Worm (Caenorhabditis elegans) whole organism, L1 larva: ENCODE data around the gene mrpl-28.

Experiments
- C04F5.9 ChIP-seq: sonication (generic microtip); optimal IDR thresholded peaks from 2 replicates; lab custom pipeline; 2016; ENCODE audit warnings: missing genetic modification characterization, missing compliant biosample characterization
- C34B4.2 ChIP-seq: sonication (generic microtip); optimal IDR thresholded peaks from 2 replicates; lab custom pipeline; 2017; ENCODE audit warnings: mild to moderate bottlenecking, missing genetic modification characterization, missing compliant biosample characterization
- aha-1 ChIP-seq: fragments of 150-350 bp; optimal IDR thresholded peaks from 2 replicates; lab custom pipeline; 2014; ENCODE audit warnings: missing biosample characterization, missing genetic modification characterization
- alr-1 ChIP-seq: fragments of 200-800 bp; sonication (Bioruptor generic); optimal IDR thresholded peaks from 2 replicates; lab custom pipeline; 2018; ENCODE audit warnings: borderline replicate concordance, mild to moderate bottlenecking, missing genetic modification characterization, missing compliant biosample characterization
- aly-2 ChIP-seq: fragments of 150-350 bp; optimal IDR thresholded peaks from 2 replicates; lab custom pipeline; 2014; ENCODE audit warnings: missing biosample characterization, missing genetic modification characterization
- ceh-63 ChIP-seq: fragments of 200-800 bp; sonication (Bioruptor generic); optimal IDR thresholded peaks from 2 replicates; lab custom pipeline; 2018; ENCODE audit warnings: mild to moderate bottlenecking, missing genetic modification characterization, missing compliant biosample characterization
- ceh-82 ChIP-seq, 3 experiments: fragments of 150-350 bp in 1 of 3; sonication (generic microtip) in 2 of 3; optimal IDR thresholded peaks; 2 replicates each; lab custom pipeline; 2014 to 2017; ENCODE audit warnings: missing biosample characterization in 3 of 3, missing genetic modification characterization in 3 of 3
- ceh-88 ChIP-seq: fragments of 200-800 bp; sonication (Bioruptor generic); IDR thresholded peaks from 2 replicates; pipeline ENCODE4 v1.3.6; 2022; ENCODE audit warnings: missing genetic modification characterization, missing compliant biosample characterization
- ceh-90 ChIP-seq: sonication (generic microtip); optimal IDR thresholded peaks from 2 replicates; lab custom pipeline; 2016; ENCODE audit warnings: missing genetic modification characterization, missing compliant biosample characterization
- ces-1 ChIP-seq: fragments of 150-350 bp; optimal IDR thresholded peaks from 2 replicates; lab custom pipeline; 2014; ENCODE audit warnings: missing biosample characterization, missing genetic modification reagents, missing genetic modification characterization
- dpl-1 ChIP-seq, 3 experiments: fragments of 150-350 bp in 2 of 3; sonication (generic microtip) in 1 of 3; optimal IDR thresholded peaks; 2 replicates each; lab custom pipeline; 2014 to 2017; ENCODE audit warnings: missing biosample characterization in 3 of 3, missing genetic modification characterization in 3 of 3, missing genetic modification reagents in 3 of 3
- dsc-1 ChIP-seq: sonication (generic microtip); optimal IDR thresholded peaks from 2 replicates; lab custom pipeline; 2016; ENCODE audit warnings: mild to moderate bottlenecking, missing genetic modification characterization, missing compliant biosample characterization
- efl-3 ChIP-seq: fragments of 200-800 bp; sonication (Bioruptor generic); optimal IDR thresholded peaks from 2 replicates; lab custom pipeline; 2018; ENCODE audit warnings: mild to moderate bottlenecking, missing genetic modification characterization, missing compliant biosample characterization
- egl-13 ChIP-seq: sonication (generic microtip); optimal IDR thresholded peaks from 2 replicates; lab custom pipeline; 2016; ENCODE audit warnings: missing genotype, missing genetic modification reagents, missing genetic modification characterization, missing compliant biosample characterization
- egl-27 ChIP-seq, 2 experiments: fragments of 150-350 bp in 1 of 2; sonication (generic microtip); optimal IDR thresholded peaks; 3 replicates each; lab custom pipeline; 2017 to 2018; ENCODE audit warnings: missing biosample characterization in 2 of 2, missing genetic modification characterization in 2 of 2, missing genetic modification reagents in 2 of 2
- elt-2 ChIP-seq: sonication (generic microtip); optimal IDR thresholded peaks from 2 replicates; lab custom pipeline; 2016; ENCODE audit warnings: missing genetic modification characterization, mild to moderate bottlenecking, inconsistent platforms, missing compliant biosample characterization, missing genetic modification reagents
- elt-3 ChIP-seq, 6 experiments: fragments of 150-350 bp in 1 of 6; sonication (generic microtip); optimal IDR thresholded peaks; 2 replicates each; lab custom pipeline; 2017 to 2018; ENCODE audit warnings: missing biosample characterization in 6 of 6, missing genetic modification characterization in 6 of 6, inconsistent platforms in 1 of 6
- ets-5 ChIP-seq: fragments of 200-800 bp; sonication (Bioruptor generic); IDR thresholded peaks from 2 replicates; pipeline ENCODE4 v1.3.6; 2022; ENCODE audit warnings: missing genetic modification characterization, missing compliant biosample characterization
- fkh-10 ChIP-seq: sonication (generic microtip); optimal IDR thresholded peaks from 2 replicates; lab custom pipeline; 2017; ENCODE audit warnings: missing biosample characterization, missing genetic modification reagents, missing genetic modification characterization
- fkh-8 ChIP-seq: sonication (generic microtip); optimal IDR thresholded peaks from 2 replicates; lab custom pipeline; 2016; ENCODE audit warnings: mild to moderate bottlenecking, missing genetic modification characterization, missing compliant biosample characterization
- fos-1 ChIP-seq: fragments of 150-350 bp; optimal IDR thresholded peaks from 2 replicates; lab custom pipeline; 2014; ENCODE audit warnings: missing biosample characterization, missing genetic modification characterization
- hpl-2 ChIP-seq: fragments of 150-350 bp; optimal IDR thresholded peaks from 2 replicates; lab custom pipeline; 2014; ENCODE audit warnings: missing biosample characterization, missing genetic modification reagents, missing genetic modification characterization
- irx-1 ChIP-seq: sonication (generic microtip); optimal IDR thresholded peaks from 2 replicates; lab custom pipeline; 2016; ENCODE audit warnings: missing genetic modification characterization, missing compliant biosample characterization
- isw-1 ChIP-seq: fragments of 200-800 bp; sonication (Bioruptor generic); IDR thresholded peaks from 2 replicates; pipeline ENCODE4 v1.3.6; 2022; ENCODE audit warnings: missing genetic modification characterization, missing compliant biosample characterization
- lin-13 ChIP-seq: fragments of 150-350 bp; optimal IDR thresholded peaks from 2 replicates; lab custom pipeline; 2014; ENCODE audit warnings: missing biosample characterization, missing genetic modification reagents, missing genetic modification characterization
- lin-14 ChIP-seq: fragments of 200-800 bp; sonication (Bioruptor generic); optimal IDR thresholded peaks from 2 replicates; lab custom pipeline; 2018; ENCODE audit warnings: mild to moderate bottlenecking, missing genetic modification characterization, moderate library complexity, missing compliant biosample characterization
- lin-15B ChIP-seq: fragments of 150-350 bp; sonication (generic microtip); optimal IDR thresholded peaks from 3 replicates; lab custom pipeline; 2014; ENCODE audit warnings: missing biosample characterization, missing genetic modification characterization
- lin-35 ChIP-seq, 2 experiments: fragments of 150-350 bp; optimal IDR thresholded peaks; 2 replicates each; lab custom pipeline; 2014; ENCODE audit warnings: missing biosample characterization in 2 of 2, missing genetic modification characterization in 2 of 2, missing genetic modification reagents in 2 of 2
- lin-39 ChIP-seq: fragments of 150-350 bp; optimal IDR thresholded peaks from 2 replicates; lab custom pipeline; 2014; ENCODE audit warnings: missing biosample characterization, missing genetic modification reagents, missing genetic modification characterization
- lir-3 ChIP-seq: sonication (generic microtip); optimal IDR thresholded peaks from 2 replicates; lab custom pipeline; 2016; ENCODE audit warnings: mild to moderate bottlenecking, missing genetic modification characterization, moderate library complexity, missing compliant biosample characterization; ENCODE audit not compliant: poor library complexity
- lsy-2 ChIP-seq, 2 experiments: fragments of 150-350 bp; optimal IDR thresholded peaks; 2 replicates each; lab custom pipeline; 2014; ENCODE audit warnings: missing biosample characterization in 2 of 2, missing genetic modification characterization in 2 of 2
- mab-9 ChIP-seq: fragments of 200-800 bp; sonication (Bioruptor generic); IDR thresholded peaks from 2 replicates; pipeline ENCODE4 v1.3.6; 2022; ENCODE audit warnings: missing genetic modification reagents, missing genetic modification characterization, missing compliant biosample characterization
- mdl-1 ChIP-seq, 2 experiments: fragments of 150-350 bp; optimal IDR thresholded peaks; 2 replicates each; lab custom pipeline; 2014 to 2017; ENCODE audit warnings: missing biosample characterization in 2 of 2, missing genetic modification characterization in 2 of 2, inconsistent platforms in 1 of 2
- nhr-11 ChIP-seq: fragments of 150-350 bp; optimal IDR thresholded peaks from 2 replicates; lab custom pipeline; 2014; ENCODE audit warnings: missing biosample characterization, missing genetic modification characterization
- nhr-12 ChIP-seq: sonication (generic microtip); optimal IDR thresholded peaks from 2 replicates; lab custom pipeline; 2017; ENCODE audit warnings: missing biosample characterization, missing genetic modification characterization
- nhr-20 ChIP-seq: sonication (generic microtip); optimal IDR thresholded peaks from 2 replicates; lab custom pipeline; 2016; ENCODE audit warnings: mild to moderate bottlenecking, missing genetic modification characterization, missing compliant biosample characterization
- nhr-28 ChIP-seq: fragments of 150-350 bp; optimal IDR thresholded peaks from 2 replicates; lab custom pipeline; 2014; ENCODE audit warnings: missing biosample characterization, missing genetic modification characterization
- nhr-71 ChIP-seq: sonication (generic microtip); optimal IDR thresholded peaks from 2 replicates; lab custom pipeline; 2016; ENCODE audit warnings: mild to moderate bottlenecking, missing genetic modification characterization, moderate library complexity, missing compliant biosample characterization
- nhr-76 ChIP-seq: sonication (generic microtip); optimal IDR thresholded peaks from 2 replicates; lab custom pipeline; 2017; ENCODE audit warnings: missing biosample characterization, missing genetic modification characterization
- nhr-77 ChIP-seq: fragments of 150-350 bp; optimal IDR thresholded peaks from 2 replicates; lab custom pipeline; 2014; ENCODE audit warnings: missing biosample characterization, missing genetic modification characterization
- nhr-85 ChIP-seq: sonication (generic microtip); peaks from one replicate; lab custom pipeline; 2016; ENCODE audit warnings: missing genetic modification characterization, inconsistent platforms, missing compliant biosample characterization
- pag-3 ChIP-seq: sonication (generic microtip); optimal IDR thresholded peaks from 2 replicates; lab custom pipeline; 2017; ENCODE audit warnings: missing genetic modification characterization, mild to moderate bottlenecking, missing compliant biosample characterization, antibody characterized with exemption, borderline replicate concordance; ENCODE audit not compliant: insufficient read depth
- pqm-1 ChIP-seq: sonication (generic microtip); optimal IDR thresholded peaks from 3 replicates; lab custom pipeline; 2017; ENCODE audit warnings: missing biosample characterization, missing genetic modification characterization
- snu-23 ChIP-seq: sonication (generic microtip); optimal IDR thresholded peaks from 2 replicates; lab custom pipeline; 2016; ENCODE audit warnings: missing genetic modification characterization, missing compliant biosample characterization
- sup-37 ChIP-seq: fragments of 200-800 bp; sonication (Bioruptor generic); optimal IDR thresholded peaks from 2 replicates; lab custom pipeline; 2018; ENCODE audit warnings: mild to moderate bottlenecking, missing genetic modification characterization, missing compliant biosample characterization
- tlp-1 ChIP-seq: fragments of 150-350 bp; optimal IDR thresholded peaks from 2 replicates; lab custom pipeline; 2014; ENCODE audit warnings: missing biosample characterization, missing genetic modification characterization
- unc-130 ChIP-seq: fragments of 150-350 bp; optimal IDR thresholded peaks from 2 replicates; lab custom pipeline; 2017; ENCODE audit warnings: missing biosample characterization, missing genetic modification characterization, inconsistent platforms
- unc-86 ChIP-seq: sonication (generic microtip); optimal IDR thresholded peaks from 2 replicates; lab custom pipeline; 2016; ENCODE audit warnings: missing genetic modification characterization, missing compliant biosample characterization
- vab-15 ChIP-seq: sonication (generic microtip); optimal IDR thresholded peaks from 2 replicates; lab custom pipeline; 2017; ENCODE audit warnings: missing genotype, mild to moderate bottlenecking, missing genetic modification characterization, missing compliant biosample characterization
- xbp-1 ChIP-seq: sonication (generic microtip); optimal IDR thresholded peaks from 2 replicates; lab custom pipeline; 2016; ENCODE audit warnings: missing genetic modification characterization, missing compliant biosample characterization
- zag-1 ChIP-seq: fragments of 150-350 bp; optimal IDR thresholded peaks from 2 replicates; lab custom pipeline; 2014; ENCODE audit warnings: missing biosample characterization, missing genetic modification characterization
- ztf-11 ChIP-seq, 2 experiments: sonication (generic microtip); optimal IDR thresholded peaks; 2 replicates each; lab custom pipeline; 2016 to 2017; ENCODE audit warnings: missing genetic modification characterization in 2 of 2, missing biosample characterization in 1 of 2, missing compliant biosample characterization in 1 of 2

The mrpl-28 gene

ce11 chrII:155904-156303 lies at the start of gene mrpl-28:
Gene mrpl-28 (minus strand): TSS chrII:156009.
- peak; percentile 97 for TF ChIP-seq lin-13
- no peak for TF ChIP-seq efl-3
- TF ChIP-seq pqm-1 (tag; lab: Kevin White, UChicago), result peak; percentile 19
- peak; percentile 97 to 98 (median 97) for TF ChIP-seq dpl-1 (GFP tag; optimal IDR thresholded peaks at IDR 0.05; lab: Kevin White, UChicago)
- peak; percentile 52 for TF ChIP-seq nhr-12 (tag; lab: Kevin White, UChicago)
- peak; percentile 98 for TF ChIP-seq nhr-71 (tag; lab: Kevin White, UChicago)
- TF ChIP-seq alr-1 (tag; lab: Kevin White, UChicago), result no peak
- peak; percentile 94 for TF ChIP-seq fkh-8 (tag; lab: Kevin White, UChicago)
- peak; percentile 81 for TF ChIP-seq elt-2 (tag; lab: Kevin White, UChicago)
- TF ChIP-seq snu-23 (GFP tag; lab: Kevin White, UChicago), result peak; percentile 98
- TF ChIP-seq nhr-76 (tag; lab: Kevin White, UChicago), result peak; percentile 60
- TF ChIP-seq C04F5.9, result peak; percentile 90
- TF ChIP-seq egl-13, result peak; percentile 94
- no peak for TF ChIP-seq pag-3 (tag; lab: Kevin White, UChicago)
- peak; percentile 95 for TF ChIP-seq lin-39 (tag; lab: Kevin White, UChicago)
- TF ChIP-seq C34B4.2 (tag; lab: Kevin White, UChicago), result peak; percentile 27
- TF ChIP-seq egl-27 (tag; optimal IDR thresholded peaks at IDR 0.05; lab: Kevin White, UChicago), result peak in 1 of 2 experiments; percentile 40
- peak; percentile 95 for TF ChIP-seq irx-1 (tag; lab: Kevin White, UChicago)
- peak; percentile 69 for TF ChIP-seq aha-1
- TF ChIP-seq lsy-2 (tag; optimal IDR thresholded peaks at IDR 0.05; lab: Kevin White, UChicago), result peak; percentile 94 to 95
- no peak for TF ChIP-seq ets-5 (GFP tag; lab: Robert Waterston, UW)
- TF ChIP-seq zag-1 (tag; lab: Kevin White, UChicago), result peak; percentile 56
- peak; percentile 19 to 91 for TF ChIP-seq ztf-11 (tag; optimal IDR thresholded peaks at IDR 0.05; lab: Kevin White, UChicago)
- peak; percentile 95 for TF ChIP-seq dsc-1
- peak in 3 of 6 experiments; percentile 61 to 89 (median 84) for TF ChIP-seq elt-3 (tag; optimal IDR thresholded peaks at IDR 0.05; lab: Kevin White, UChicago)
- peak; percentile 81 for TF ChIP-seq nhr-11 (tag; lab: Kevin White, UChicago)
- TF ChIP-seq mab-9 (GFP tag; lab: Robert Waterston, UW), result peak; percentile 86
- TF ChIP-seq ceh-82 (tag; optimal IDR thresholded peaks at IDR 0.05; lab: Kevin White, UChicago), result peak; percentile 94 to 97 (median 95)
- peak; percentile 33 for TF ChIP-seq hpl-2 (GFP tag; lab: Kevin White, UChicago)
- TF ChIP-seq ces-1 (GFP tag; lab: Kevin White, UChicago), result no peak
- TF ChIP-seq lin-15B (tag; lab: Kevin White, UChicago), result peak; percentile 97
- peak; percentile 96 for TF ChIP-seq unc-86 (tag; lab: Kevin White, UChicago)
- peak; percentile 95 for TF ChIP-seq lin-14 (GFP tag; lab: Kevin White, UChicago)
- peak; percentile 92 for TF ChIP-seq ceh-88 (GFP tag; lab: Robert Waterston, UW)
- TF ChIP-seq mdl-1 (tag; optimal IDR thresholded peaks at IDR 0.05; lab: Kevin White, UChicago), result peak in 1 of 2 experiments; percentile 85
- TF ChIP-seq sup-37, result peak; percentile 72
- TF ChIP-seq vab-15 (tag; lab: Kevin White, UChicago), result no peak
- peak; percentile 91 for TF ChIP-seq lir-3 (tag; lab: Kevin White, UChicago)
- TF ChIP-seq nhr-28 (tag; lab: Kevin White, UChicago), result peak; percentile 48
- TF ChIP-seq ceh-63 (GFP tag; lab: Kevin White, UChicago), result no peak
- TF ChIP-seq fos-1 (tag; lab: Kevin White, UChicago), result peak; percentile 89
- TF ChIP-seq nhr-85 (tag; lab: Kevin White, UChicago), result peak; percentile 98
- peak; percentile 72 for TF ChIP-seq ceh-90 (tag; lab: Kevin White, UChicago)
- TF ChIP-seq lin-35 (GFP tag; optimal IDR thresholded peaks at IDR 0.05; lab: Kevin White, UChicago), result peak; percentile 95 to 98
- peak; percentile 92 for TF ChIP-seq aly-2 (tag; lab: Kevin White, UChicago)
- peak; percentile 81 for TF ChIP-seq nhr-77 (tag; lab: Kevin White, UChicago)
- TF ChIP-seq isw-1 (GFP tag; lab: Robert Waterston, UW), result peak; percentile 94
- TF ChIP-seq xbp-1 (tag; lab: Kevin White, UChicago), result peak; percentile 96
- TF ChIP-seq unc-130 (tag; lab: Kevin White, UChicago), result peak; percentile 95
- peak; percentile 63 for TF ChIP-seq fkh-10 (GFP tag; lab: Kevin White, UChicago)
- no peak for TF ChIP-seq tlp-1
- TF ChIP-seq nhr-20 (tag; lab: Kevin White, UChicago), result peak; percentile 97
